Worm (Caenorhabditis elegans): ENCODE results near the gene F10E9.10.

DNA sequence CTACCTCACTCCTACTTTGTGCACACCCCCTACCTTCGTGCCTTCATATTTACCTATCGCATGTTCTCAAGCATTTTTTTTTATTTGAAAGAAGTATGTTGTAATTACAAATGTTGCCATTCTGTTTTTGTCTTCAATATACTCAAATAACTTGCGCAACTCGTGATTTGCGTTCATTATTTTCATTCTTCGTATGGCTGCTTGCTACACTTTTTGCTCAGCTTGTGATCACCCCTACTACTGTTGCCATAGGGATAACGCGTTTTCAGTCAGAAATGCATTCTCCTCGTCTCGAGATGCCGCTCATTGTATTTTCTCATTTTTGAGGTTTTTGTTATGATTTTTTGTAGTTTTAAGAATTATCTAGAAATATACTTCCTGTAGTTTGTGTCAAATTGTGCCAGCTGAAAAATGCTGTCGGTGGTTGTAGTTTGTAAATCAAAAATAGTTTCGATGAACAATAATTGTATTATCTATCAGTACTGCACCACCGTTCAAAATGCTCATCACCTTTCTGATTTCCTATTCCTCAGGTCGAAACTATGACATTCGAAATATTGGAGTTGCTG lies 2.6 kb upstream of the F10E9.10 start, which contains the start of gene F10E9.1:
- TF ChIP-seq tbx-9 (tag; optimal IDR thresholded peaks at IDR 0.05; ENCODE audit: borderline replicate concordance): no peak
- no peak for TF ChIP-seq unc-130 (GFP tag; optimal IDR thresholded peaks at IDR 0.05)
- no peak for TF ChIP-seq Y53F4B.3 (GFP tag; IDR thresholded peaks at IDR 0.05)
- TF ChIP-seq madf-10 (tag; optimal IDR thresholded peaks at IDR 0.05): no peak
- no peak for TF ChIP-seq hlh-26 (GFP tag; conservative IDR thresholded peaks at IDR 0.05)
- TF ChIP-seq gei-17 (GFP tag; optimal IDR thresholded peaks at IDR 0.05): no peak
- TF ChIP-seq snpc-4 (GFP tag; optimal IDR thresholded peaks at IDR 0.05): no peak
- TF ChIP-seq snpc-4 (tag; optimal IDR thresholded peaks at IDR 0.05): no peak
- TF ChIP-seq unc-62 (GFP tag; optimal IDR thresholded peaks at IDR 0.05): no peak
